Fruit fly (Drosophila melanogaster) whole organism, adult: ENCODE results near the gene Wdr81.

ENCODE experiments used
- CG11617 ChIP-seq: fragments of 200-800 bp; sonication (Bioruptor generic); optimal IDR thresholded peaks from 2 replicates; lab custom pipeline; 2017; ENCODE audit warnings: mild to moderate bottlenecking, missing biosample characterization, missing genetic modification reagents, missing genetic modification characterization
- CG12768 ChIP-seq: fragments of 200-800 bp; sonication (Bioruptor generic); optimal IDR thresholded peaks from 2 replicates; lab custom pipeline; 2017; ENCODE audit warnings: missing biosample characterization, missing genetic modification characterization, mild to moderate bottlenecking, moderate library complexity, missing genetic modification reagents
- CG14711 ChIP-seq: fragments of 200-800 bp; sonication (Bioruptor generic); optimal IDR thresholded peaks from 2 replicates; lab custom pipeline; 2018; ENCODE audit warnings: missing biosample characterization, mild to moderate bottlenecking, missing genetic modification characterization, moderate library complexity
- CG1620 ChIP-seq: fragments of 200-800 bp; sonication (Bioruptor generic); optimal IDR thresholded peaks from 2 replicates; lab custom pipeline; 2016; ENCODE audit warnings: missing biosample characterization, missing genetic modification characterization
- CG33017 ChIP-seq: fragments of 200-800 bp; sonication (Bioruptor generic); optimal IDR thresholded peaks from 2 replicates; lab custom pipeline; 2018; ENCODE audit warnings: missing biosample characterization, mild to moderate bottlenecking, missing genetic modification characterization, moderate library complexity
- CG5204 ChIP-seq: fragments of 200-800 bp; sonication (Bioruptor generic); optimal IDR thresholded peaks from 2 replicates; lab custom pipeline; 2016; ENCODE audit warnings: missing biosample characterization, missing genetic modification characterization
- CG7045 ChIP-seq: fragments of 200-800 bp; sonication (Bioruptor generic); optimal IDR thresholded peaks from 2 replicates; lab custom pipeline; 2017; ENCODE audit warnings: missing biosample characterization, mild to moderate bottlenecking, missing genetic modification characterization
- CG7101 ChIP-seq: fragments of 200-800 bp; sonication (Bioruptor generic); optimal IDR thresholded peaks from 2 replicates; lab custom pipeline; 2018; ENCODE audit warnings: missing biosample characterization, mild to moderate bottlenecking, missing genetic modification characterization, moderate library complexity
- Clk ChIP-seq: fragments of 200-800 bp; sonication (Bioruptor generic); optimal IDR thresholded peaks from 2 replicates; lab custom pipeline; 2017; ENCODE audit warnings: missing biosample characterization, missing genetic modification characterization
- Crg-1 ChIP-seq: fragments of 200-800 bp; sonication (Bioruptor generic); optimal IDR thresholded peaks from 2 replicates; lab custom pipeline; 2016; ENCODE audit warnings: missing biosample characterization, missing genetic modification characterization
- Hr96 ChIP-seq: fragments of 200-800 bp; sonication (Bioruptor generic); optimal IDR thresholded peaks from 2 replicates; lab custom pipeline; 2016; ENCODE audit warnings: missing biosample characterization, missing genetic modification characterization
- Mnt ChIP-seq: fragments of 200-800 bp; sonication (Bioruptor generic); optimal IDR thresholded peaks from 2 replicates; lab custom pipeline; 2016; ENCODE audit warnings: missing biosample characterization, mild to moderate bottlenecking, missing genetic modification characterization
- bab1 ChIP-seq: fragments of 200-800 bp; sonication (Bioruptor generic); optimal IDR thresholded peaks from 3 replicates; lab custom pipeline; 2019; ENCODE audit warnings: missing biosample characterization, mild to moderate bottlenecking, missing genetic modification characterization, moderate library complexity
- cic ChIP-seq: fragments of 200-800 bp; sonication (Bioruptor generic); optimal IDR thresholded peaks from 2 replicates; lab custom pipeline; 2017; ENCODE audit warnings: missing biosample characterization, mild to moderate bottlenecking, missing genetic modification characterization, moderate library complexity
- cnc ChIP-seq, 2 experiments: fragments of >200 bp; optimal IDR thresholded peaks; 2 replicates each; lab custom pipeline; 2017
- kay ChIP-seq: fragments of 200-800 bp; sonication (Bioruptor generic); peaks from one replicate; lab custom pipeline; 2016; ENCODE audit warnings: missing biosample characterization, missing genetic modification characterization, borderline replicate concordance
- ovo ChIP-seq: fragments of 200-800 bp; sonication (Bioruptor generic); optimal IDR thresholded peaks from 2 replicates; lab custom pipeline; 2016; ENCODE audit warnings: missing biosample characterization, missing genetic modification characterization
- pad ChIP-seq: fragments of 200-800 bp; sonication (Bioruptor generic); optimal IDR thresholded peaks from 3 replicates; lab custom pipeline; 2017; ENCODE audit warnings: missing biosample characterization, missing genetic modification characterization, mild to moderate bottlenecking, moderate library complexity, missing genetic modification reagents
- tj ChIP-seq: fragments of 200-800 bp; sonication (Bioruptor generic); optimal IDR thresholded peaks from 3 replicates; lab custom pipeline; 2017; ENCODE audit warnings: missing biosample characterization, mild to moderate bottlenecking, missing genetic modification characterization, moderate library complexity
- toe ChIP-seq: fragments of 200-800 bp; sonication (Bioruptor generic); optimal IDR thresholded peaks from 2 replicates; lab custom pipeline; 2016; ENCODE audit warnings: missing biosample characterization, missing genetic modification characterization

Gene Wdr81

dm6 chr2L:12028808-12029207 lies 8.0 kb upstream of the Wdr81 start:
- no peak for TF ChIP-seq CG5204
- TF ChIP-seq Crg-1 (GFP tag; lab: Kevin White, UChicago), result no peak
- no peak for TF ChIP-seq pad
- no peak for TF ChIP-seq Mnt
- no peak for TF ChIP-seq Hr96 (GFP tag; lab: Kevin White, UChicago)
- TF ChIP-seq cic (GFP tag; lab: Kevin White, UChicago), result no peak
- no peak for TF ChIP-seq CG11617 (GFP tag; lab: Kevin White, UChicago)
- TF ChIP-seq CG7101, result no peak
- TF ChIP-seq kay (GFP tag; lab: Kevin White, UChicago), result no peak
- TF ChIP-seq CG7045 (GFP tag; lab: Kevin White, UChicago), result no peak
- no peak for TF ChIP-seq tj (GFP tag; lab: Kevin White, UChicago)
- no peak for TF ChIP-seq ovo (GFP tag; lab: Kevin White, UChicago)
- no peak for TF ChIP-seq CG12768
- no peak for TF ChIP-seq Clk (GFP tag; lab: Kevin White, UChicago)
- no peak for TF ChIP-seq bab1 (GFP tag; lab: Kevin White, UChicago)

- TF ChIP-seq CG1620, result no peak
- no peak for TF ChIP-seq cic (GFP tag; lab: Kevin White, UChicago)
- no peak for TF ChIP-seq CG7045 (GFP tag; lab: Kevin White, UChicago)
- TF ChIP-seq Crg-1 (GFP tag; lab: Kevin White, UChicago), result no peak
- TF ChIP-seq CG5204, result no peak
- no peak for TF ChIP-seq CG33017 (tag; lab: Kevin White, UChicago)
- TF ChIP-seq cnc (optimal IDR thresholded peaks at IDR 0.05; lab: Kevin White, UChicago), result no peak
- no peak for TF ChIP-seq Clk (GFP tag; lab: Kevin White, UChicago)
These were observed 7.3 kb upstream of the Wdr81 start for dm6 chr2L:12028102-12028501.

dm6 chr2L:12027435-12027834 lies 6.7 kb upstream of the Wdr81 start, which contains the start of gene dmGlut:
Gene dmGlut (plus strand): TSS chr2L:12027438.
- TF ChIP-seq kay (GFP tag; lab: Kevin White, UChicago) (no peak), Crg-1 (GFP tag; lab: Kevin White, UChicago) (no peak), pad (peak; percentile 93), CG7101 (no peak), CG11617 (GFP tag; lab: Kevin White, UChicago) (no peak)

- TF ChIP-seq CG11617 (GFP tag; lab: Kevin White, UChicago), result peak; percentile 46
- peak; percentile 3 for TF ChIP-seq cic (GFP tag; lab: Kevin White, UChicago)
- no peak for TF ChIP-seq CG33017 (tag; lab: Kevin White, UChicago)
- peak; percentile 39 for TF ChIP-seq CG5204
These were observed 6.0 kb upstream of the Wdr81 start for dm6 chr2L:12026458-12027431.

dm6 chr2L:12025505-12025904 lies 4.7 kb upstream of the Wdr81 start:
- TF ChIP-seq CG7101 (no peak), ovo (GFP tag; lab: Kevin White, UChicago) (peak; percentile 12), CG12768 (peak; percentile 6), kay (GFP tag; lab: Kevin White, UChicago) (peak; percentile 49), CG33017 (tag; lab: Kevin White, UChicago) (no peak)

- TF ChIP-seq CG7101, result no peak
These were observed 3.3 kb upstream of the Wdr81 start for dm6 chr2L:12024104-12024503.

dm6 chr2L:12021193-12021592 lies 433 bp upstream of the Wdr81 start:
- no peak for TF ChIP-seq CG5204
- TF ChIP-seq pad, result no peak
- TF ChIP-seq tj (GFP tag; lab: Kevin White, UChicago), result no peak
- TF ChIP-seq Mnt, result peak; percentile 63
- peak; percentile 77 for TF ChIP-seq Crg-1 (GFP tag; lab: Kevin White, UChicago)
- TF ChIP-seq toe (GFP tag; lab: Kevin White, UChicago), result no peak
- TF ChIP-seq cic (GFP tag; lab: Kevin White, UChicago), result peak; percentile 1
- no peak for TF ChIP-seq bab1 (GFP tag; lab: Kevin White, UChicago)
- no peak for TF ChIP-seq CG12768
- TF ChIP-seq CG1620, result peak; percentile 38
- TF ChIP-seq CG33017 (tag; lab: Kevin White, UChicago), result peak; percentile 8
- peak; percentile 22 for TF ChIP-seq CG7045 (GFP tag; lab: Kevin White, UChicago)
- no peak for TF ChIP-seq Clk (GFP tag; lab: Kevin White, UChicago)
- peak; percentile 66 for TF ChIP-seq ovo (GFP tag; lab: Kevin White, UChicago)
- peak; percentile 63 for TF ChIP-seq kay (GFP tag; lab: Kevin White, UChicago)
- TF ChIP-seq CG14711, result no peak
- no peak for TF ChIP-seq Hr96 (GFP tag; lab: Kevin White, UChicago)
- peak; percentile 58 for TF ChIP-seq CG11617 (GFP tag; lab: Kevin White, UChicago)
- TF ChIP-seq CG7101, result peak; percentile 79
- no peak for TF ChIP-seq cnc (optimal IDR thresholded peaks at IDR 0.05; lab: Kevin White, UChicago)
